Worm (Caenorhabditis elegans) whole organism, early embryonic: Measurements from ENCODE around the gene K02D10.3.

ENCODE experiments used
- B0310.2 ChIP-seq: sonication (generic microtip); optimal IDR thresholded peaks from 2 replicates; lab custom pipeline; 2016; ENCODE audit warnings: mild to moderate bottlenecking, missing genetic modification characterization, missing compliant biosample characterization
- F13C5.2 ChIP-seq: sonication (generic microtip); optimal IDR thresholded peaks from 2 replicates; lab custom pipeline; 2017; ENCODE audit warnings: mild to moderate bottlenecking, missing genetic modification characterization, inconsistent platforms, missing compliant biosample characterization
- ama-1 ChIP-seq: fragments of 150-350 bp; optimal IDR thresholded peaks from 2 replicates; lab custom pipeline; 2014
- ets-7 ChIP-seq: sonication (generic microtip); optimal IDR thresholded peaks from 2 replicates; lab custom pipeline; 2016; ENCODE audit warnings: missing genotype, missing genetic modification characterization, missing compliant biosample characterization
- flt-1 ChIP-seq: fragments of 200-800 bp; sonication (Bioruptor generic); IDR thresholded peaks from 2 replicates; pipeline ENCODE4 v1.3.6; 2022; ENCODE audit warnings: missing genetic modification characterization, missing compliant biosample characterization
- hmg-4 ChIP-seq: fragments of 200-800 bp; sonication (Bioruptor generic); optimal IDR thresholded peaks from 2 replicates; lab custom pipeline; 2018; ENCODE audit warnings: mild to moderate bottlenecking, missing genetic modification characterization, missing compliant biosample characterization
- hnd-1 ChIP-seq: sonication (generic microtip); optimal IDR thresholded peaks from 2 replicates; lab custom pipeline; 2016; ENCODE audit warnings: missing genetic modification characterization, missing compliant biosample characterization
- pes-1 ChIP-seq: fragments of 200-800 bp; sonication (Bioruptor generic); IDR thresholded peaks from 2 replicates; pipeline ENCODE4 v1.3.6; 2022; ENCODE audit warnings: missing genetic modification reagents, missing genetic modification characterization, missing compliant biosample characterization
- sea-1 ChIP-seq: fragments of 200-800 bp; sonication (Bioruptor generic); conservative IDR thresholded peaks from 2 replicates; pipeline ENCODE4 v1.3.6; 2022; ENCODE audit warnings: missing genetic modification characterization, missing compliant biosample characterization
- tbx-11 ChIP-seq: fragments of 200-800 bp; sonication (Bioruptor generic); IDR thresholded peaks from 2 replicates; pipeline ENCODE4 v1.3.6; 2022; ENCODE audit warnings: missing genetic modification characterization, missing compliant biosample characterization
- tbx-37 ChIP-seq: fragments of 200-800 bp; sonication (Bioruptor generic); conservative IDR thresholded peaks from 2 replicates; pipeline ENCODE4 v1.3.6; 2022; ENCODE audit warnings: missing genetic modification reagents, missing genetic modification characterization, missing compliant biosample characterization

ce11 chrIII:8725224-8725623, 46.5 kb downstream of the K02D10.3 start:
- no peak for TF ChIP-seq hnd-1 (tag; lab: Kevin White, UChicago)
- TF ChIP-seq ets-7 (tag; lab: Kevin White, UChicago): no peak
- TF ChIP-seq ama-1: no peak
- TF ChIP-seq sea-1 (GFP tag; lab: Robert Waterston, UW): no peak
- TF ChIP-seq hmg-4 (GFP tag; lab: Kevin White, UChicago): no peak
- no peak for TF ChIP-seq flt-1 (GFP tag; lab: Robert Waterston, UW)
- no peak for TF ChIP-seq B0310.2 (tag; lab: Kevin White, UChicago)
- TF ChIP-seq pes-1: no peak
- no peak for TF ChIP-seq tbx-11 (GFP tag; lab: Robert Waterston, UW)
- no peak for TF ChIP-seq F13C5.2 (tag; lab: Kevin White, UChicago)
- TF ChIP-seq tbx-37: no peak
